Worm (Caenorhabditis elegans): Measurements from ENCODE around the gene gcy-32.

DNA sequence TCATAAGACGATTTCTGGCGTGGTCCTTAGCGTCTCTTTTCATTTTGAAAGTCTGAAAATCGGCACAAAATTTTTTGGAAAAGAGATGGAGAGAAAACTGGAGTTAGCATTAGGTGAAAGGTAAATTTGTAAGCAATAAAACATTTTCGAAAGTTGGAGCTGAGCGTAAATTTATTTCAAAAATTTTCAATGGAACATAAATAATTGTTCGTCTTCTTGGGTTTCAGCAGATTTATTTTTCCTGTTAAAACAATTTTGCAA, 6.4 kb downstream of the gcy-32 start, which contains the start of gene C06B3.6:
- no peak for TF ChIP-seq him-1 (tag; optimal IDR thresholded peaks at IDR 0.05)
- no peak for TF ChIP-seq W03F9.2 (tag; optimal IDR thresholded peaks at IDR 0.05)
- TF ChIP-seq dao-5 (tag; optimal IDR thresholded peaks at IDR 0.05), result no peak

Data from whole organism, L4/young adult.